Fruit fly (Drosophila melanogaster) ovary, adult (tissue): ENCODE measurements around the gene CG4955.

Experiments
- CG17801 ChIP-seq: fragments of 200-800 bp; optimal IDR thresholded peaks from 2 replicates; lab custom pipeline; 2019; ENCODE audit warnings: missing biosample characterization, mild to moderate bottlenecking, missing genetic modification characterization, moderate library complexity; ENCODE audit not compliant: partially characterized antibody

The CG4955 gene

dm6 chrX:17106153-17106700 is 25.0 kb downstream of the CG4955 start:
- no peak for TF ChIP-seq CG17801

- no peak for TF ChIP-seq CG17801
These were observed 26.2 kb downstream of the CG4955 start, which contains the start of gene CG5004 for dm6 chrX:17107401-17107916. CG5004 (plus strand) TSS chrX:17107582.

dm6 chrX:17108000-17108399 is 26.8 kb downstream of the CG4955 start:
- no peak for TF ChIP-seq CG17801

DNA sequence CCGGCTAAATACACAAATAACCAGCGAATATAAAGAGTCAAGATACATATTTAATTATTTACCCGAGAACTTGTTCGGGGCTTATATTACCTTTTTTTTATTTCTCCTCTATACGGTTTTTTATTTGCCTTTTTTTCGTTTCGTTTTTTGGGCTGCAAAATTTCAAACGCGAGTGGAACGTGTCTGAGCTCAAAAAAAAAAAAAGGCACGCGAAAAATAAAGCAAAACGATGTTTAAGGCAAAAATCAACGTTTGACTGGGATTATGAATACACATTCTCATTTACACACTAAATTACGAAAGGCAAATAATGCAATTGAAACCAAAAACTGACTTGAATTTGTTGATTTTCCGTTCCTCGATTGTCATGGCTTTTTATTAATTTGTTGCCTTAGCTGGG is 28.4 kb downstream of the CG4955 start:
- TF ChIP-seq CG17801 = no peak

dm6 chrX:17110556-17111177 is 29.4 kb downstream of the CG4955 start:
- no peak for TF ChIP-seq CG17801

DNA sequence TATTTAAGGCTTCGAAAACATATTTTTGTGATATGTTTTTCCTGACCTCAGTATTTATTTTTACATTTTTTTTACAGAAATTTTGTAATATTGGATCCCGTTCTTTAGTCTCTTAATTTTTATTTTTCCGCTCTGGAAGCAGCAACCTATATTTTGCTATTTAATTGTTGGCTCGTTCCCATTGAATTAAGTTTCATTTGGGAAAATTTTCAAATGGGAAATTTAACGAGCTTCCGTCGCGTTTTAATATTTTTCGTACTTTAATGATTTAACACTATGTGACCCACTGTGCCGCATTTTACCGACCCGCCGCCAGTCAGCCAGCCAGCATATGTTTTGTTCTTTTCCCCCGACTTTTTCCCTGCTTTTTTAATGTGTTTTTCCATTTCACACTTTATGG is 30.0 kb downstream of the CG4955 start:
- TF ChIP-seq CG17801 = no peak

- TF ChIP-seq CG17801 = no peak
These were observed 31.0 kb downstream of the CG4955 start for dm6 chrX:17111958-17112953.

DNA sequence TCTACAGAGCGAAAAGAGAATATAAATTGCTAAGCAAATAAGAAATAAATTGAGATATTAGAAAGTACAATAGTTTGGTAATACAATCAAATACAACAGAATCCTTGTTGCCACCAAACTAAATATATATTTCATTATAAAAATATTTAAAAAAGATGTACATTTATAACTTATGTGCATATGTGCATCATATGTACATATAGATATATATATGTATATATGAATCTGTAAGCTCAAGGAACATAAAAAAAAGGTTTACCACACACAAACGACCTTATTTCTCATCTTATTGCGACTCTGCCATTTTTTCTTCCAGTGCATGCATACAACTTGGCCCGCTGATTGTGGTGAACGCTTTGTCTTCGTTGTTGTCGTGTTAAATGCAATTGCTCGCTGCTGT is 32.1 kb downstream of the CG4955 start:
- TF ChIP-seq CG17801 = peak; percentile 64

DNA sequence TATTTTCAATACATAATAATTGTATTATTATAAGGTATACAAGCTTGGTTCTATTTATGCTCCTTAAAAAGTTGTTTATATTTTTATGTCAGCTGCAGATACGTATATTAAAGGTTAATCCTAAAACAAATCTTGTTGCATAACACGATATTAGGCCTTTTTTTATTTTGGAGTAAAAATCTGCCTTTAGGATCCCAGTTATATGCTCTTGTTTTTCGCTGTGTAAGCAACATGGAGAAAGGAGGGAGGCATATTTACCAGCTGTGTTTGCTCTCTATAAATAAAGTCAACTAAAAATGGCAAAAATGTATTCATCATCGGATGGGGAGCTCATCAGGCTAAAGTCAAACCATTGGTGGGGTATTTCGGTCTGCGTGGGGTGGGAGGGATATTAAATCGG is 40.4 kb downstream of the CG4955 start:
- no peak for TF ChIP-seq CG17801

- no peak for TF ChIP-seq CG17801
These were observed 41.3 kb downstream of the CG4955 start for dm6 chrX:17122425-17123094.

DNA sequence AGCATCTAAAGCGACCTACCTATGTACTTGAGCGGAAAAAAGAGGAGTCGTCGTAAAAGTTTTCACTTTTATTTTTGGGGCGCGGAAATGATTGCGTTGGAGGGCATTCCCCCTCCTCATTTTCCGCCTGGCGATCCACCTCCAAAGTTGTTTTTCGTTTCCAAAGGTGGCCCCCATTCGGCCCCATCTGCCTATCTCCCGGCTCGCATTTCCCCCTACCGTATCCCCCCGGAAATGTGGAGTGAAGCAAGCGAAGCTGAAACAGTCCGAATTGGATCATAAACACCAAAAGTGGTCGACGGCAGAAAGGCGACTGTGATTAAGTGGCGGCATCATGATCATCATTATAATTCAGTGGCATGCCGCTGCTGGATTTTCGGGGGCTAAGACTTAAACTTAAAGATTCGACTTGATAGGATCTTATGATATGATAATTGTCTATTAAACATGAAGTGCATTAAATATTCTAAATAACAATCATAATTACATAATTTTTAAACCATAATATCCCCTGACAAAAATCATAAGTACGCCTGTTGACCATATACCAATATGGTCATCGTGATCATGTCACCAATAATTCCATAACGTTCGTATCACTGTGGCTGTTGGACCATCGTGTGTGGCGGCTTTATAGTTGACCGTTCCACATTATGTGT is 42.4 kb downstream of the CG4955 start:
- no peak for TF ChIP-seq CG17801

DNA sequence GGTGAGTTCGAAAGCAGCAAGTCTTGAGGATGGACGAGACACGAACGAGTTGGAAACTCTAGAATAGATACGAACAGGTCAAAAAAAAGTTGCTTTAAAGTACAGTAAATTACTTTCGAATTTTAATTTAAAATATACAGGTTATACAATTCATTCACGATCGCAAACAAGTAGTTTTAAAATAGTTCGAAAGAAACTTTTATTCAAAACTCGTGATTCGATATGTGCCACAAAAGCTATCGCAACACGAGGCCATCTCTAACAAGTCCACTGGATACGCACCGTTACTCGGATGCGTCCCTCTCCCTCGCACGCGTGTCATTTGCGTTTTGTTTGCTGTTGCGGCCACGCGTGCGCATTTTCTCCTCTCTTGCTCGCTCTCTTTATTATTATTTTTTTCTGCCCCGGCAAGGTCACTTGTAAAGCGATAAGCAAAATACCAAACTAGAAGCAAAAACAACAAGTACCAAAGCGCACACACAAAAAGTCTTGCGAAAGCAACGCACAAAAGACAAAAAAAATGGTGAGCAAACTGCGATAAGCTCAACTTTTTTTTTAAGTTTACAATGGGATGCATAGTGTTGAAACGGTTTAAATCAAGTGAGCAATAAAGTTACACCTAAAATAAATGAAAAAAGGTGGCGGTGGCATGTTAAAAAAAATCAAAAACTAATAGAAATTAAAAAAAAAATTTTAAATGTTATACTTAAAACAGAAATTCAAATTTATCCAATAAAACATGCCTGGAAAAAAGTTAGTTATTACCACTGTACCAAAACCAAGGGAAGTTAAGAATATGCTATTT is 44.0 kb downstream of the CG4955 start:
- peak; percentile 88 for TF ChIP-seq CG17801

DNA sequence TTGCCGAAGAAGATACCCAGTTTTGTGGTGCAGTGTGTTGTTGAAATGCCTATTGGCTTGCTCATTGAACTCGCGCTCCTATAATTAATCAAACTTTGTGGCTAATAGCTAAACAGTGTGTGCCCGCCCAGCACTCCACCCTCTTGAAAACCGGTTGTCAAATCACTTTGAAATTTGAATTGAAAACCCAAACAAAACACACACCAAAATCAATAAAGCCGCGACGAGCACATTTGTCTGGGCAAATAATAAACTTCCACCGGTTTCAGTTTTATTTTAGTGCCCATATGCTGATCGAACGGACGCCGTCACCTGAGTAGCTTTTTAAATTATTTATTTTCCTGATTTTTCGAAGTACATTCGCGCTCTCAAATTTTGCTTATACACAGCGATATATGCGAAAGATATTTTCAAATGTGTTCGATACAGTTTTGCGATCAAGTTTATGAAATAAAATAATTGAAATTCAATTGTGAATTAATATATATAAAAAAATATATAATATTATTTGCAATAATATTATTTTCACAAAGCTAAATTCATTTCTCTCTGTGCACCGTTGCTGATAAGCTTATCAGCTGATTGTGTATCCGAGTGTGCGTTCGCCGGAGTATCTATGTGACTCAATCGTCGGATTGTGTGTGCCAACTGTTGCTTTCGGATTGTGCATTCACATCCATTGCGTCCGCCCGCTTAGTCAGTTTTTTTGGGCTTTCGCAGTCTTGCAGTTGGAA is 48.7 kb downstream of the CG4955 start:
- peak; percentile 88 for TF ChIP-seq CG17801

DNA sequence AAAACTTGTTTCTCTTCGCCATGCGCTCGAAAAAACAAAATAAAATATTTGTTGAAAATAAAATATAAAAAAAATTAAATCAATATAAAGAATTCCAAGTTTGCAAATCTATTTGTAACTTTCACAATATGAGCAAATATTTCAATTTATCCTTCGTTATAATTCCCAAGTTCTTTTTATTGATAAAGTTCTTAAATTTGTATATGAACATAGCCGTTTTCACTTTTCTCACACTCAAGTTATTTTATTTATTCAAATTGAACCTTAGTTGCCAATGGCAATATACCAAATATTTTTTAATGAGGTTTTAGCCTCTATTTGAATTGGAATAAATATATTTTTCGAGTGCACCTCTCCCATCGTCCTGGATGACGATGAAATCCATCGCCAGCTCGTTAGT is 51.4 kb downstream of the CG4955 start:
- no peak for TF ChIP-seq CG17801
